Worm (Caenorhabditis elegans) whole organism, mixed stage, embryonic: Measurements from ENCODE around the gene H37A05.4.

Experiments
- blmp-1 ChIP-seq: fragments of 150-350 bp; optimal IDR thresholded peaks from 2 replicates; lab custom pipeline; 2014; ENCODE audit warnings: missing biosample characterization, missing genetic modification characterization
- elt-3 ChIP-seq: fragments of 150-350 bp; optimal IDR thresholded peaks from 2 replicates; lab custom pipeline; 2014; ENCODE audit warnings: missing biosample characterization, missing genetic modification characterization
- flh-1 ChIP-seq: fragments of 200-800 bp; sonication (Bioruptor generic); optimal IDR thresholded peaks from 2 replicates; lab custom pipeline; 2018; ENCODE audit warnings: mild to moderate bottlenecking, missing genetic modification characterization, moderate library complexity, missing compliant biosample characterization
- lin-13 ChIP-seq: fragments of 150-350 bp; optimal IDR thresholded peaks from 2 replicates; lab custom pipeline; 2014; ENCODE audit warnings: missing biosample characterization, missing genetic modification characterization
- nhr-12 ChIP-seq: fragments of 150-350 bp; optimal IDR thresholded peaks from 2 replicates; lab custom pipeline; 2014; ENCODE audit warnings: missing biosample characterization, missing genetic modification characterization
- nhr-237 ChIP-seq: fragments of 150-350 bp; optimal IDR thresholded peaks from 2 replicates; lab custom pipeline; 2014; ENCODE audit warnings: missing biosample characterization, missing genetic modification characterization
- nhr-76 ChIP-seq: sonication (generic microtip); optimal IDR thresholded peaks from 2 replicates; lab custom pipeline; 2017; ENCODE audit warnings: missing biosample characterization, missing genetic modification characterization
- pha-4 ChIP-seq: fragments of 150-350 bp; optimal IDR thresholded peaks from 2 replicates; lab custom pipeline; 2018; ENCODE audit warnings: missing biosample characterization, missing genetic modification reagents, missing genetic modification characterization
- unc-120 ChIP-seq: sonication (generic microtip); optimal IDR thresholded peaks from 2 replicates; lab custom pipeline; 2017; ENCODE audit warnings: missing genetic modification characterization, missing compliant biosample characterization; ENCODE audit not compliant: poor library complexity, severe bottlenecking
- unc-39 ChIP-seq: fragments of 150-350 bp; optimal IDR thresholded peaks from 2 replicates; lab custom pipeline; 2014; ENCODE audit warnings: missing biosample characterization, missing genetic modification characterization

DNA sequence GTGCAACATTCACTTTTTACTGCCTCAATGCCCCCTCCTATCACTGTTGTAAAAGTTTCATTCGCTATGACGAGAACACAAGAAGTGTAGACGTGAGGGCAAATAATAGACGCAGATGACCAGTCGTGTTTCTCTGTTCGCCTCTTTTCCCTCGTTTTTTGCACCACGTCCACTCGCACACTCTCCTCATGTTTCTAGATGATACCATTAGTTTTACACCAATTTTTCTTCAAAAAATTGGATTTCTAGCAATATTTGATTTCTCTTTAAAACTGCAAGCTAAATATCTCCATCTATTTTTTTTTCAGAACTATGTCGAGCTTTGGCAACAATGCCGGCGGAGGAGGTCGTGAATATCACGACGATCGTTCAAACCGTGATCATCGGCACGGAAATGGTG is 15.5 kb upstream of the H37A05.4 start, which contains the start of gene rde-12:
- TF ChIP-seq blmp-1 (no peak), nhr-12 (tag; lab: Kevin White, UChicago) (no peak), elt-3 (tag; lab: Kevin White, UChicago) (no peak), unc-120 (tag; lab: Kevin White, UChicago) (no peak), flh-1 (GFP tag; lab: Kevin White, UChicago) (no peak), nhr-237 (tag; lab: Kevin White, UChicago) (no peak), lin-13 (tag; lab: Kevin White, UChicago) (no peak), unc-39 (tag; lab: Kevin White, UChicago) (no peak), pha-4 (tag; lab: Kevin White, UChicago) (no peak), nhr-76 (no peak)
